Worm (Caenorhabditis elegans) whole organism, late embryonic: Measurements from ENCODE around the gene F52G3.8.

Experiments
- T23F11.4 ChIP-seq: fragments of 200-800 bp; sonication (Bioruptor generic); optimal IDR thresholded peaks from 2 replicates; lab custom pipeline; 2018; ENCODE audit warnings: mild to moderate bottlenecking, missing genetic modification characterization, missing compliant biosample characterization
- elt-2 ChIP-seq: sonication (generic microtip); optimal IDR thresholded peaks from 2 replicates; lab custom pipeline; 2016; ENCODE audit warnings: missing genetic modification reagents, missing genetic modification characterization, missing compliant biosample characterization
- pqm-1 ChIP-seq: sonication (generic microtip); optimal IDR thresholded peaks from 2 replicates; lab custom pipeline; 2016; ENCODE audit warnings: missing genetic modification characterization, missing compliant biosample characterization

DNA sequence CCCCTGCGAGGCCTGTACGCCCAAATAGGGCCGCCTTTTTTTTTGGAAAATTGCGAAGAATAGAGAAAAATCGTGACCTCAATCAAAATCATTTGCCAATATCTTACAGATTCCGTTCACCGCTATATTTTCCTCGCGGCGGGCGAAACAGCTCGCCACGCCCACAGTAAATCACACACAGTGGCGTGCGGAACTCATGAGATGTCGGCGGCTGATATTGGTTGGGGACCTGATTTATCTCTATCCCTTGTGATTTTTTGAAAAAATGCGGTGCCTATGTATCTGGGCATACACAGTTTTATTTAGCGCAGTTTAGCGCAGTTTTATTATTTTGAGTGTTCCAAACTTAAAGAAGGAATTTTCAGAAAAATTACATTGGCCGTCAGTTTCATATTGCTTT lies 27.4 kb downstream of the F52G3.8 start:
- TF ChIP-seq pqm-1 (no peak), T23F11.4 (no peak), elt-2 (tag; lab: Kevin White, UChicago) (no peak)
